Worm (Caenorhabditis elegans) whole organism, late embryonic: ENCODE results near the gene ZK1251.3.
"Not testable (repeated sequence)": the region's sequence is repeated elsewhere in the genome, so short reads cannot be mapped to it uniquely, and the experiment has no call there.

Source experiments
- C08G9.2 ChIP-seq: sonication (generic microtip); optimal IDR thresholded peaks from 2 replicates; lab custom pipeline; 2016; ENCODE audit warnings: mild to moderate bottlenecking, missing genetic modification characterization, moderate library complexity, missing compliant biosample characterization
- C38D4.7 ChIP-seq: fragments of 200-800 bp; sonication (Bioruptor generic); optimal IDR thresholded peaks from 2 replicates; lab custom pipeline; 2018; ENCODE audit warnings: mild to moderate bottlenecking, missing genetic modification characterization, moderate library complexity, missing compliant biosample characterization
- F13H6.1 ChIP-seq: sonication (generic microtip); optimal IDR thresholded peaks from 2 replicates; lab custom pipeline; 2016; ENCODE audit warnings: missing genetic modification characterization, missing compliant biosample characterization
- K02D7.2 ChIP-seq: sonication (generic microtip); optimal IDR thresholded peaks from 2 replicates; lab custom pipeline; 2017; ENCODE audit warnings: mild to moderate bottlenecking, missing genetic modification characterization, missing compliant biosample characterization
- Y22D7AL.16 ChIP-seq: sonication (generic microtip); optimal IDR thresholded peaks from 2 replicates; lab custom pipeline; 2016; ENCODE audit warnings: missing genetic modification characterization, missing compliant biosample characterization
- ama-1 ChIP-seq: fragments of 150-350 bp; optimal IDR thresholded peaks from 2 replicates; lab custom pipeline; 2014
- ceh-14 ChIP-seq: sonication (generic microtip); optimal IDR thresholded peaks from 2 replicates; lab custom pipeline; 2016; ENCODE audit warnings: missing genotype, missing genetic modification characterization, missing compliant biosample characterization
- ceh-18 ChIP-seq: sonication (generic microtip); optimal IDR thresholded peaks from 2 replicates; lab custom pipeline; 2016; ENCODE audit warnings: missing genetic modification characterization, missing compliant biosample characterization
- ceh-19 ChIP-seq: fragments of 200-800 bp; sonication (Bioruptor generic); optimal IDR thresholded peaks from 2 replicates; lab custom pipeline; 2018; ENCODE audit warnings: mild to moderate bottlenecking, missing genetic modification characterization, missing compliant biosample characterization
- ceh-2 ChIP-seq: sonication (generic microtip); optimal IDR thresholded peaks from 2 replicates; lab custom pipeline; 2016; ENCODE audit warnings: missing genotype, missing genetic modification characterization, missing compliant biosample characterization
- ceh-24 ChIP-seq: sonication (generic microtip); optimal IDR thresholded peaks from 2 replicates; lab custom pipeline; 2016; ENCODE audit warnings: mild to moderate bottlenecking, missing genetic modification characterization, missing compliant biosample characterization
- ceh-31 ChIP-seq: sonication (generic microtip); optimal IDR thresholded peaks from 2 replicates; lab custom pipeline; 2016; ENCODE audit warnings: missing genetic modification characterization, missing compliant biosample characterization
- ceh-48 ChIP-seq: sonication (generic microtip); optimal IDR thresholded peaks from 2 replicates; lab custom pipeline; 2016; ENCODE audit warnings: missing genetic modification characterization, inconsistent platforms, missing compliant biosample characterization
- ceh-6 ChIP-seq: fragments of 200-800 bp; sonication (Bioruptor generic); optimal IDR thresholded peaks from 2 replicates; lab custom pipeline; 2018; ENCODE audit warnings: mild to moderate bottlenecking, missing genetic modification characterization, missing compliant biosample characterization
- ceh-9 ChIP-seq: sonication (generic microtip); optimal IDR thresholded peaks from 2 replicates; lab custom pipeline; 2016; ENCODE audit warnings: mild to moderate bottlenecking, missing genetic modification characterization, inconsistent platforms, missing compliant biosample characterization
- che-1 ChIP-seq: sonication (generic microtip); optimal IDR thresholded peaks from 2 replicates; lab custom pipeline; 2016; ENCODE audit warnings: mild to moderate bottlenecking, missing genetic modification characterization, missing compliant biosample characterization
- dmd-4 ChIP-seq: sonication (generic microtip); optimal IDR thresholded peaks from 2 replicates; lab custom pipeline; 2016; ENCODE audit warnings: borderline replicate concordance, missing genetic modification characterization, missing compliant biosample characterization
- ets-4 ChIP-seq: sonication (generic microtip); optimal IDR thresholded peaks from 2 replicates; lab custom pipeline; 2016; ENCODE audit warnings: missing genetic modification characterization, missing compliant biosample characterization
- eyg-1 ChIP-seq: sonication (generic microtip); optimal IDR thresholded peaks from 2 replicates; lab custom pipeline; 2016; ENCODE audit warnings: missing genotype, missing genetic modification characterization, missing compliant biosample characterization
- fax-1 ChIP-seq: sonication (generic microtip); optimal IDR thresholded peaks from 2 replicates; lab custom pipeline; 2016; ENCODE audit warnings: missing genotype, missing genetic modification characterization, missing compliant biosample characterization
- gmeb-2 ChIP-seq: sonication (generic microtip); optimal IDR thresholded peaks from 2 replicates; lab custom pipeline; 2016; ENCODE audit warnings: missing genetic modification characterization, inconsistent platforms, missing compliant biosample characterization
- hlh-30 ChIP-seq: sonication (generic microtip); optimal IDR thresholded peaks from 2 replicates; lab custom pipeline; 2017; ENCODE audit warnings: antibody characterized with exemption, missing genetic modification characterization, missing compliant biosample characterization; ENCODE audit not compliant: insufficient read depth
- hlh-6 ChIP-seq: sonication (generic microtip); optimal IDR thresholded peaks from 2 replicates; lab custom pipeline; 2016; ENCODE audit warnings: missing genotype, missing genetic modification characterization, missing compliant biosample characterization
- madf-2 ChIP-seq: sonication (generic microtip); optimal IDR thresholded peaks from 2 replicates; lab custom pipeline; 2017; ENCODE audit warnings: missing genetic modification characterization, missing compliant biosample characterization
- mec-3 ChIP-seq: sonication (generic microtip); optimal IDR thresholded peaks from 2 replicates; lab custom pipeline; 2016; ENCODE audit warnings: borderline replicate concordance, missing genetic modification characterization, missing compliant biosample characterization
- nhr-11 ChIP-seq: fragments of 150-350 bp; optimal IDR thresholded peaks from 2 replicates; lab custom pipeline; 2014; ENCODE audit warnings: missing biosample characterization, missing genetic modification characterization
- pat-9 ChIP-seq: fragments of 200-800 bp; sonication (Bioruptor generic); optimal IDR thresholded peaks from 2 replicates; lab custom pipeline; 2018; ENCODE audit warnings: mild to moderate bottlenecking, missing genetic modification characterization, moderate library complexity, missing compliant biosample characterization
- pax-1 ChIP-seq: fragments of 150-350 bp; optimal IDR thresholded peaks from 2 replicates; lab custom pipeline; 2014; ENCODE audit warnings: missing biosample characterization, missing genetic modification characterization
- pqm-1 ChIP-seq: sonication (generic microtip); optimal IDR thresholded peaks from 2 replicates; lab custom pipeline; 2016; ENCODE audit warnings: missing genetic modification characterization, missing compliant biosample characterization
- pros-1 ChIP-seq: fragments of 150-350 bp; optimal IDR thresholded peaks from 2 replicates; lab custom pipeline; 2014; ENCODE audit warnings: missing biosample characterization, missing genetic modification reagents, missing genetic modification characterization
- ref-2 ChIP-seq: sonication (generic microtip); optimal IDR thresholded peaks from 2 replicates; lab custom pipeline; 2016; ENCODE audit warnings: missing genetic modification characterization, missing compliant biosample characterization
- rnt-1 ChIP-seq: sonication (generic microtip); optimal IDR thresholded peaks from 2 replicates; lab custom pipeline; 2016; ENCODE audit warnings: missing genetic modification characterization, missing compliant biosample characterization
- sdc-2 ChIP-seq: sonication (generic microtip); optimal IDR thresholded peaks from 2 replicates; lab custom pipeline; 2016; ENCODE audit warnings: missing genotype, missing genetic modification characterization, missing compliant biosample characterization
- sox-4 ChIP-seq: sonication (generic microtip); optimal IDR thresholded peaks from 2 replicates; lab custom pipeline; 2017; ENCODE audit warnings: mild to moderate bottlenecking, missing genetic modification characterization, inconsistent platforms, missing compliant biosample characterization
- tbx-2 ChIP-seq: sonication (generic microtip); optimal IDR thresholded peaks from 2 replicates; lab custom pipeline; 2016; ENCODE audit warnings: missing genetic modification characterization, missing compliant biosample characterization
- tbx-7 ChIP-seq: sonication (generic microtip); optimal IDR thresholded peaks from 2 replicates; lab custom pipeline; 2016; ENCODE audit warnings: missing genotype, missing genetic modification characterization, missing compliant biosample characterization
- unc-3 ChIP-seq, 2 experiments: fragments of 200-800 bp in 1 of 2; sonication (Bioruptor generic) in 1 of 2; sonication (generic microtip) in 1 of 2; conservative IDR thresholded peaks in 1 of 2; optimal IDR thresholded peaks in 1 of 2; 2 replicates each; pipeline versions ENCODE4 v1.3.6 to Lab custom; 2016 to 2022; ENCODE audit warnings: missing compliant biosample characterization in 2 of 2, missing genetic modification characterization in 2 of 2, missing genetic modification reagents in 1 of 2
- unc-55 ChIP-seq: sonication (generic microtip); optimal IDR thresholded peaks from 2 replicates; lab custom pipeline; 2017; ENCODE audit warnings: missing biosample characterization, missing genetic modification reagents, missing genetic modification characterization
- unc-86 ChIP-seq: sonication (generic microtip); optimal IDR thresholded peaks from 2 replicates; lab custom pipeline; 2016; ENCODE audit warnings: missing genetic modification characterization, missing compliant biosample characterization
- zip-5 ChIP-seq: sonication (generic microtip); optimal IDR thresholded peaks from 2 replicates; lab custom pipeline; 2016; ENCODE audit warnings: missing genetic modification characterization, missing compliant biosample characterization

The ZK1251.3 gene

DNA sequence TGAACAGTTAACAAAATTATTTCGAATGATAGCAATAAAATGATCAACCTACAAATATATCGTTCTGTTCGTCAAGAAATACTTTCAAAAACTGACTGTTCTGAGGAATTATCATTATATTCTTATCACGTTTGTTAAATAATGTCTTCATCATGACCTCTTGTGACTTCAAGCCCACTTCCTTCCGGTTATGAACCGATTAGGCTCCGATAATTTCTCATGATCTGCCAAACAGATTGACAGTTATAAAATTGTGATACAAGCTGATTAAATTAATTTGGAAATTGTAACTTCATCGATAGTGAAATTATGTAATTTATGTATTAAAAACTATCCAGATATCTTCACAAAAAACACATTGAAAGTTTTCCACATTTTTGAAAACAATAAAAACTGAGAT is 2.6 kb upstream of the ZK1251.3 start, which contains the start of gene ins-8:
Gene ins-8, minus strand, starts transcription at position 101 of the 400 bp plus-strand sequence.
- TF ChIP-seq unc-3 (GFP tag; conservative IDR thresholded peaks at IDR 0.05; lab: Robert Waterston, UW): no peak
- no peak for TF ChIP-seq unc-3 (tag; optimal IDR thresholded peaks at IDR 0.05; lab: Kevin White, UChicago)
- TF ChIP-seq ceh-2 (tag; lab: Kevin White, UChicago): no peak
- no peak for TF ChIP-seq pax-1 (tag; lab: Kevin White, UChicago)
- TF ChIP-seq ceh-9 (tag; lab: Kevin White, UChicago): no peak
- TF ChIP-seq unc-86 (tag; lab: Kevin White, UChicago): no peak
- no peak for TF ChIP-seq sox-4
- no peak for TF ChIP-seq ceh-19
- TF ChIP-seq ceh-6 (GFP tag; lab: Kevin White, UChicago): no peak
- TF ChIP-seq gmeb-2 (tag; lab: Kevin White, UChicago): no peak
- TF ChIP-seq F13H6.1: no peak
- no peak for TF ChIP-seq hlh-30 (tag; lab: Kevin White, UChicago)
- no peak for TF ChIP-seq tbx-7
- no peak for TF ChIP-seq Y22D7AL.16 (tag; lab: Kevin White, UChicago)
- no peak for TF ChIP-seq hlh-6 (tag; lab: Kevin White, UChicago)
- no peak for TF ChIP-seq dmd-4 (tag; lab: Kevin White, UChicago)
- TF ChIP-seq unc-55: no peak
- no peak for TF ChIP-seq K02D7.2
- no peak for TF ChIP-seq eyg-1
- no peak for TF ChIP-seq ceh-24

DNA sequence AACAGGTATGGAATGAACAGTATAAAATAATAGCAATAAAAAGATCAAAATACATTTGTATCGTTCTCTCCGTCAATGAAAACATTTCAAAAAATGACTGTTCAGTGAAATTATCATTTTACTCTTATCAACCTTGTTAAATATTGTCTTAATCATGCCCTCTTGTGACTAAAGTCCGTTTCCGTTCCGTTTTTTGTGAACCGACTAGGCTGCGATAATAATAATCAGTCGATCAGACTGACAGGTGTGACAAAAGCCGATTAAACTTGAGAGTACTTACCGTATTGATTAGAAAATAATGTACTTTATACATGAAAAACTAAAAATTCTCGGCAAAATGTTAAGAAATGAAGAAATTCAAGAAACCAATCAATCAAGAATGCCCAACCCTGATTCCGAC is 944 bp upstream of the ZK1251.3 start, which contains the start of gene ins-7:
Gene ins-7, minus strand, starts transcription at position 332 of the 400 bp plus-strand sequence.
- TF ChIP-seq tbx-2 (tag; lab: Kevin White, UChicago) (no peak), rnt-1 (no peak), unc-3 (GFP tag; conservative IDR thresholded peaks at IDR 0.05; lab: Robert Waterston, UW) (no peak), unc-3 (tag; optimal IDR thresholded peaks at IDR 0.05; lab: Kevin White, UChicago) (no peak), unc-55 (no peak), C38D4.7 (GFP tag; lab: Kevin White, UChicago) (no peak), sdc-2 (tag; lab: Kevin White, UChicago) (no peak), ets-4 (tag; lab: Kevin White, UChicago) (no peak), ceh-24 (no peak), pqm-1 (tag; lab: Kevin White, UChicago) (no peak), ama-1 (lab: Kevin White, UChicago) (no peak), madf-2 (no peak), F13H6.1 (no peak), zip-5 (tag; lab: Kevin White, UChicago) (no peak)

DNA sequence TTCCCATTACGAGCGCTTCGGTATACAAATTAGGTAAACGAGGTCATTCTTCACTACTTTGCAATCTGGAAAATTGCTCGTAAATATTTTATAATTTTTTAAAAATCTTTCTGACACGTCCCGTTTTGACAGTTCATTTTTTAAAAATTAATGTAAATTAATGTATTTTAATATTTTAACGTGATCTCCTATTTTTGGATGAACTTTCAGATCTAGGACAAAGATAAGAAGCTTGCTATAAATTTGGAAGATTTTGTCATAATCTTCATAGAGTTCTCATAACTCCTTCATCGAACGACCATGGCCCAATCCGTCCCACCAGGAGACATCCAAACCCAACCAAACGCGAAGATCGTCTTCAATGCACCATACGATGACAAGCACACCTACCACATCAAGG is 5.3 kb downstream of the ZK1251.3 start, which contains the start of gene msp-76:
Gene msp-76, plus strand, starts transcription at position 301 of the 400 bp plus-strand sequence.
- not testable (repeated sequence) for TF ChIP-seq pros-1 (tag; lab: Kevin White, UChicago); fax-1; ceh-14 (tag; lab: Kevin White, UChicago)

DNA sequence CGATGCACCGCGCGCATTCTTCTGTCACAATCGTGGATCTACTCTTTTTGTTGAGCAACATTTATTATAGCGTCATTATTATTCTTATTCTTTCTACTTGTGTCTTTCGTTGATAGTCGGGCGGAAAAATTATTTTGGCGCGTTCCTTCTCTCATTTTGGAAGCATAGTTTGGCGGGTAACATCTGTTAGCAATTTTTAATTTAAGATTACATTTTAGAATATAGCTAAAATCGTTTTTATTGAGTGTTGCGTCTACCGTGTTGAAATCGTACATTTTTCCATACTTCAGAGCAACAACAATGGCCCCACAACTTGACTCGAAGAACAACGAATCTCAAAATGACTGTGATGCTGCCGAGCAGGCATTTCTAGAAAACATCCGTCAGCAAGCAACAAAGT is 7.2 kb downstream of the ZK1251.3 start, which contains the start of gene sdz-36:
Gene sdz-36, plus strand, starts transcription at position 301 of the 400 bp plus-strand sequence.
- TF ChIP-seq ceh-31 (no peak), pqm-1 (tag; lab: Kevin White, UChicago) (no peak), ceh-24 (no peak), madf-2 (no peak), C08G9.2 (no peak), F13H6.1 (no peak)

DNA sequence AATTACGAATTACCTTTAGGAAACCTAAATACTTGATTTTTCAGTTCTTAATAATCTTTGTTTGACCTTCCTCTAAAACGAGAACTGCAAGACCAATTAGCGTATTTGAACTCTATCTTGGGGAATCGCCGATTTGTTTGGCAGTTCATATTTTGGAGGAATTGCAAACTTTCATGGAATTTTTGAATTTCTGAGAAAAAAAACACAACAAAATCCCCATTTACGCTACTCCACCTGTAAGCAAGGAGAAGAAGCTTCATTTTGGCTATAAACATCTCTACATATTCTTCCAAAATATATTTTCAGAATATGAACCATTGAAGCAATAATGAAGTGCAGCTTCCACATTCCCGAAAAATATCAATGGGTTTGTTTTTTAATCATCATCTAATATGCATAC is 9.4 kb downstream of the ZK1251.3 start, which contains the start of gene twk-9:
Gene twk-9, plus strand, starts transcription at position 301 of the 400 bp plus-strand sequence.
- no peak for TF ChIP-seq ref-2 (tag; lab: Kevin White, UChicago)
- no peak for TF ChIP-seq nhr-11 (tag; lab: Kevin White, UChicago)
- no peak for TF ChIP-seq che-1 (tag; lab: Kevin White, UChicago)
- TF ChIP-seq ceh-18 (tag; lab: Kevin White, UChicago): no peak
- no peak for TF ChIP-seq fax-1
- no peak for TF ChIP-seq mec-3 (tag; lab: Kevin White, UChicago)
- no peak for TF ChIP-seq unc-3 (GFP tag; conservative IDR thresholded peaks at IDR 0.05; lab: Robert Waterston, UW)
- TF ChIP-seq unc-3 (tag; optimal IDR thresholded peaks at IDR 0.05; lab: Kevin White, UChicago): no peak
- TF ChIP-seq pat-9 (tag; lab: Kevin White, UChicago): no peak
- no peak for TF ChIP-seq C38D4.7 (GFP tag; lab: Kevin White, UChicago)
- no peak for TF ChIP-seq ceh-48
